Worm (Caenorhabditis elegans) whole organism, L4 larva: Measurements from ENCODE around the gene ZK1127.13.

ENCODE experiments used
- D1046.2 ChIP-seq: fragments of 200-800 bp; sonication (Bioruptor generic); IDR thresholded peaks from 2 replicates; pipeline ENCODE4 v1.3.6; 2022; ENCODE audit warnings: missing genetic modification characterization, missing compliant biosample characterization
- F10B5.3 ChIP-seq: sonication (generic microtip); optimal IDR thresholded peaks from 2 replicates; lab custom pipeline; 2016; ENCODE audit warnings: mild to moderate bottlenecking, missing genetic modification characterization, missing compliant biosample characterization
- T20F7.1 ChIP-seq: fragments of 200-800 bp; sonication (Bioruptor generic); optimal IDR thresholded peaks from 2 replicates; lab custom pipeline; 2018; ENCODE audit warnings: mild to moderate bottlenecking, missing genetic modification characterization, missing compliant biosample characterization
- Y105C5A.15 ChIP-seq: fragments of 200-800 bp; sonication (Bioruptor generic); IDR thresholded peaks from 2 replicates; pipeline ENCODE4 v1.3.6; 2022; ENCODE audit warnings: missing genetic modification characterization, missing compliant biosample characterization
- Y48G9A.11 ChIP-seq: fragments of 200-800 bp; sonication (Bioruptor generic); IDR thresholded peaks from 2 replicates; pipeline ENCODE4 v1.3.6; 2022; ENCODE audit warnings: missing genetic modification reagents, missing genetic modification characterization, missing compliant biosample characterization
- ZK546.5 ChIP-seq, 2 experiments: sonication (generic microtip); optimal IDR thresholded peaks; 2 replicates each; lab custom pipeline; 2017; ENCODE audit warnings: missing biosample characterization in 2 of 2, missing genetic modification characterization in 2 of 2
- attf-4 ChIP-seq: sonication (generic microtip); optimal IDR thresholded peaks from 3 replicates; lab custom pipeline; 2017; ENCODE audit warnings: missing biosample characterization, missing genetic modification characterization
- ceh-28 ChIP-seq: fragments of 150-350 bp; optimal IDR thresholded peaks from 2 replicates; lab custom pipeline; 2014; ENCODE audit warnings: missing biosample characterization, missing genetic modification reagents, missing genetic modification characterization
- ceh-62 ChIP-seq: sonication (generic microtip); optimal IDR thresholded peaks from 2 replicates; lab custom pipeline; 2017; ENCODE audit warnings: missing biosample characterization, missing genetic modification characterization
- ctbp-1 ChIP-seq: fragments of 200-800 bp; sonication (Bioruptor generic); IDR thresholded peaks from 2 replicates; pipeline ENCODE4 v1.3.6; 2022; ENCODE audit warnings: missing genetic modification reagents, missing genetic modification characterization, missing compliant biosample characterization
- daf-16 ChIP-seq, 3 experiments: sonication (generic microtip); optimal IDR thresholded peaks; 2 replicates each; lab custom pipeline; 2016 to 2017; ENCODE audit warnings: missing genetic modification characterization in 3 of 3, missing genetic modification reagents in 3 of 3, mild to moderate bottlenecking in 2 of 3, missing compliant biosample characterization in 2 of 3, missing biosample characterization in 1 of 3, moderate library complexity in 1 of 3
- daf-19 ChIP-seq: fragments of 200-800 bp; sonication (Bioruptor generic); conservative IDR thresholded peaks from 2 replicates; pipeline ENCODE4 v1.3.6; 2022; ENCODE audit warnings: missing genetic modification characterization, missing compliant biosample characterization
- daf-8 ChIP-seq: fragments of 200-800 bp; sonication (Bioruptor generic); IDR thresholded peaks from 2 replicates; pipeline ENCODE4 v1.3.6; 2022; ENCODE audit warnings: missing genetic modification characterization, missing compliant biosample characterization
- dve-1 ChIP-seq: sonication (generic microtip); optimal IDR thresholded peaks from 2 replicates; lab custom pipeline; 2017; ENCODE audit warnings: antibody characterized with exemption, mild to moderate bottlenecking, missing genetic modification characterization, missing compliant biosample characterization; ENCODE audit not compliant: insufficient read depth
- egl-27 ChIP-seq: sonication (generic microtip); optimal IDR thresholded peaks from 3 replicates; lab custom pipeline; 2017; ENCODE audit warnings: missing biosample characterization, missing genetic modification reagents, missing genetic modification characterization
- fos-1 ChIP-seq: fragments of 150-350 bp; optimal IDR thresholded peaks from 2 replicates; lab custom pipeline; 2014; ENCODE audit warnings: missing biosample characterization, missing genetic modification characterization
- hmg-1.1 ChIP-seq: fragments of 200-800 bp; sonication (Bioruptor generic); IDR thresholded peaks from 2 replicates; pipeline ENCODE4 v1.3.6; 2022; ENCODE audit warnings: missing genetic modification reagents, missing genetic modification characterization, missing compliant biosample characterization
- lin-29 ChIP-seq: fragments of 200-800 bp; sonication (Bioruptor generic); IDR thresholded peaks from 2 replicates; pipeline ENCODE4 v1.3.6; 2022; ENCODE audit warnings: missing genetic modification reagents, missing genetic modification characterization, missing compliant biosample characterization
- lin-38 ChIP-seq: fragments of 200-800 bp; sonication (Bioruptor generic); IDR thresholded peaks from 2 replicates; pipeline ENCODE4 v1.3.6; 2022; ENCODE audit warnings: missing genetic modification reagents, missing genetic modification characterization, missing compliant biosample characterization
- lir-3 ChIP-seq: sonication (generic microtip); optimal IDR thresholded peaks from 2 replicates; lab custom pipeline; 2016; ENCODE audit warnings: mild to moderate bottlenecking, missing genetic modification characterization, missing compliant biosample characterization
- madf-9 ChIP-seq: fragments of 200-800 bp; sonication (Bioruptor generic); conservative IDR thresholded peaks from 2 replicates; pipeline ENCODE4 v1.3.6; 2022; ENCODE audit warnings: missing genetic modification reagents, missing genetic modification characterization, missing compliant biosample characterization
- mdl-1 ChIP-seq, 2 experiments: fragments of 150-350 bp in 1 of 2; sonication (generic microtip) in 1 of 2; optimal IDR thresholded peaks; 2 replicates each; lab custom pipeline; 2014 to 2017; ENCODE audit warnings: missing biosample characterization in 2 of 2, missing genetic modification characterization in 2 of 2
- mdt-29 ChIP-seq: fragments of 200-800 bp; sonication (Bioruptor generic); IDR thresholded peaks from 2 replicates; pipeline ENCODE4 v1.3.6; 2022; ENCODE audit warnings: missing genetic modification reagents, missing genetic modification characterization, missing compliant biosample characterization
- mep-1 ChIP-seq: fragments of 150-350 bp; sonication (generic microtip); optimal IDR thresholded peaks from 3 replicates; lab custom pipeline; 2014; ENCODE audit warnings: missing biosample characterization, missing genetic modification characterization
- mxl-2 ChIP-seq: fragments of 200-800 bp; sonication (Bioruptor generic); conservative IDR thresholded peaks from 2 replicates; pipeline ENCODE4 v1.3.6; 2022; ENCODE audit warnings: missing genetic modification reagents, missing genetic modification characterization, missing compliant biosample characterization
- nhr-102 ChIP-seq: sonication (generic microtip); optimal IDR thresholded peaks from 2 replicates; lab custom pipeline; 2016; ENCODE audit warnings: mild to moderate bottlenecking, missing genetic modification characterization, moderate library complexity, missing compliant biosample characterization
- nhr-111 ChIP-seq: fragments of 200-800 bp; sonication (Bioruptor generic); optimal IDR thresholded peaks from 2 replicates; lab custom pipeline; 2018; ENCODE audit warnings: mild to moderate bottlenecking, missing genetic modification characterization, missing compliant biosample characterization
- nhr-28 ChIP-seq: fragments of 150-350 bp; optimal IDR thresholded peaks from 2 replicates; lab custom pipeline; 2014; ENCODE audit warnings: missing biosample characterization, missing genetic modification characterization
- nhr-42 ChIP-seq: fragments of 200-800 bp; sonication (Bioruptor generic); IDR thresholded peaks from 2 replicates; pipeline ENCODE4 v1.3.6; 2022; ENCODE audit warnings: missing genetic modification characterization, missing compliant biosample characterization
- nhr-48 ChIP-seq: sonication (generic microtip); optimal IDR thresholded peaks from 2 replicates; lab custom pipeline; 2016; ENCODE audit warnings: mild to moderate bottlenecking, missing genetic modification characterization, missing compliant biosample characterization
- pha-4 ChIP-seq, 2 experiments: fragments of 150-350 bp in 1 of 2; fragments of 200-800 bp in 1 of 2; sonication (Bioruptor generic) in 1 of 2; IDR thresholded peaks in 1 of 2; optimal IDR thresholded peaks in 1 of 2; 2 replicates each; pipeline versions ENCODE4 v1.3.6 to Lab custom; 2014 to 2022; ENCODE audit warnings: missing genetic modification characterization in 2 of 2, missing genetic modification reagents in 2 of 2, missing biosample characterization in 1 of 2, missing compliant biosample characterization in 1 of 2
- php-3 ChIP-seq: fragments of 200-800 bp; sonication (Bioruptor generic); IDR thresholded peaks from 2 replicates; pipeline ENCODE4 v1.3.6; 2022; ENCODE audit warnings: missing genetic modification reagents, missing genetic modification characterization, missing compliant biosample characterization
- saeg-2 ChIP-seq: fragments of 200-800 bp; sonication (Bioruptor generic); IDR thresholded peaks from 2 replicates; pipeline ENCODE4 v1.3.6; 2022; ENCODE audit warnings: missing genetic modification reagents, missing genetic modification characterization, missing compliant biosample characterization
- skn-1 ChIP-seq: fragments of 150-350 bp; optimal IDR thresholded peaks from 2 replicates; lab custom pipeline; 2014; ENCODE audit warnings: missing biosample characterization, missing genetic modification characterization
- tag-97 ChIP-seq: fragments of 200-800 bp; sonication (Bioruptor generic); IDR thresholded peaks from 2 replicates; pipeline ENCODE4 v1.3.6; 2022; ENCODE audit warnings: missing genetic modification characterization, missing compliant biosample characterization
- tra-1 ChIP-seq: fragments of 200-800 bp; sonication (Bioruptor generic); IDR thresholded peaks from 2 replicates; pipeline ENCODE4 v1.3.6; 2022; ENCODE audit warnings: missing genetic modification reagents, missing genetic modification characterization, missing compliant biosample characterization
- unc-130 ChIP-seq: sonication (generic microtip); optimal IDR thresholded peaks from 2 replicates; lab custom pipeline; 2016; ENCODE audit warnings: missing genetic modification reagents, missing genetic modification characterization, missing compliant biosample characterization
- zag-1 ChIP-seq: fragments of 150-350 bp; optimal IDR thresholded peaks from 2 replicates; lab custom pipeline; 2014; ENCODE audit warnings: missing biosample characterization, missing genetic modification characterization
- zip-11 ChIP-seq: fragments of 200-800 bp; sonication (Bioruptor generic); IDR thresholded peaks from 2 replicates; pipeline ENCODE4 v1.3.6; 2022; ENCODE audit warnings: missing genetic modification characterization, missing compliant biosample characterization

ZK1127.13 gene

DNA sequence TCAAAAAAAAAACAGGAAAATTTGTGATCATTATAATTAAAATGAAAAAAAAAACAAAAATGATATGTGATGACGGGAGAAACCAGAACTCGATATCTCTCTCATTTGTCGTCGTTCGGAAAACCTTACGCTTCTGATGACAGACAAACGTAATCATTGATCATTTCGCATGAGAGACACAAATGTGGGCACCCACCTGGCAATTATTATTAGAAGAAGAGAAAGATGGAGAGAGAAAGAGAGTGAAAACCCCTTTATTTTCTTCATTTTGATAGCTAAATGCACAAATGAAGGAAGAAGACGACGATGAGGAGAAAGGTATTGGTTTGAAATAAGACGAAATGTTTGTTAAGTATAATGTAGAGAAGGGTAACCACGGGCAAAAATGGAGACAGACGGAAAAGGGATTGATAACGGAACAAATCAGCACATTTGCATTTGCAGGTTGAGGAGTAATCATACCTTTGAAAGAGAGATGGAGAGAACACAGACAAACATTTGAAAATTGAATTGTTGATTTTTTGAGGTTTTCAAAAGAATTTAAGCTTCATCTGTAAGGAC is 21.9 kb upstream of the ZK1127.13 start (continued):
- TF ChIP-seq mxl-2 (no peak), daf-8 (no peak), ceh-62 (tag; lab: Kevin White, UChicago) (no peak), dve-1 (tag; lab: Kevin White, UChicago) (peak; percentile 37), D1046.2 (GFP tag; lab: Robert Waterston, UW) (no peak), tra-1 (GFP tag; lab: Robert Waterston, UW) (no peak), egl-27 (tag; lab: Kevin White, UChicago) (no peak), daf-16 (GFP tag; optimal IDR thresholded peaks at IDR 0.05; lab: Kevin White, UChicago) (no peak), daf-16 (tag; optimal IDR thresholded peaks at IDR 0.05; lab: Kevin White, UChicago) (peak; percentile 69), saeg-2 (GFP tag; lab: Robert Waterston, UW) (no peak), skn-1 (no peak), pha-4 (GFP tag; IDR thresholded peaks at IDR 0.05; lab: Robert Waterston, UW) (no peak), pha-4 (tag; optimal IDR thresholded peaks at IDR 0.05; lab: Kevin White, UChicago) (no peak), ctbp-1 (no peak), ceh-28 (tag; lab: Kevin White, UChicago) (no peak), Y105C5A.15 (GFP tag; lab: Robert Waterston, UW) (no peak), ZK546.5 (tag; optimal IDR thresholded peaks at IDR 0.05; lab: Kevin White, UChicago) (no peak), attf-4 (tag; lab: Kevin White, UChicago) (no peak), mdt-29 (GFP tag; lab: Robert Waterston, UW) (no peak), madf-9 (no peak), nhr-42 (no peak), lir-3 (tag; lab: Kevin White, UChicago) (no peak), lin-29 (GFP tag; lab: Robert Waterston, UW) (no peak), zip-11 (no peak), mdl-1 (tag; optimal IDR thresholded peaks at IDR 0.05; lab: Kevin White, UChicago) (peak in 1 of 2 experiments; percentile 14), tag-97 (GFP tag; lab: Robert Waterston, UW) (no peak), T20F7.1 (GFP tag; lab: Kevin White, UChicago) (peak; percentile 52), zag-1 (no peak), nhr-102 (tag; lab: Kevin White, UChicago) (no peak), nhr-48 (tag; lab: Kevin White, UChicago) (no peak), php-3 (GFP tag; lab: Robert Waterston, UW) (0 out of 2 replicates have a peak, but pooled peaks have one; percentile 25), nhr-28 (peak; percentile 62), mep-1 (tag; lab: Kevin White, UChicago) (no peak), fos-1 (no peak), daf-19 (no peak), hmg-1.1 (GFP tag; lab: Robert Waterston, UW) (no peak), nhr-111 (GFP tag; lab: Kevin White, UChicago) (no peak)

DNA sequence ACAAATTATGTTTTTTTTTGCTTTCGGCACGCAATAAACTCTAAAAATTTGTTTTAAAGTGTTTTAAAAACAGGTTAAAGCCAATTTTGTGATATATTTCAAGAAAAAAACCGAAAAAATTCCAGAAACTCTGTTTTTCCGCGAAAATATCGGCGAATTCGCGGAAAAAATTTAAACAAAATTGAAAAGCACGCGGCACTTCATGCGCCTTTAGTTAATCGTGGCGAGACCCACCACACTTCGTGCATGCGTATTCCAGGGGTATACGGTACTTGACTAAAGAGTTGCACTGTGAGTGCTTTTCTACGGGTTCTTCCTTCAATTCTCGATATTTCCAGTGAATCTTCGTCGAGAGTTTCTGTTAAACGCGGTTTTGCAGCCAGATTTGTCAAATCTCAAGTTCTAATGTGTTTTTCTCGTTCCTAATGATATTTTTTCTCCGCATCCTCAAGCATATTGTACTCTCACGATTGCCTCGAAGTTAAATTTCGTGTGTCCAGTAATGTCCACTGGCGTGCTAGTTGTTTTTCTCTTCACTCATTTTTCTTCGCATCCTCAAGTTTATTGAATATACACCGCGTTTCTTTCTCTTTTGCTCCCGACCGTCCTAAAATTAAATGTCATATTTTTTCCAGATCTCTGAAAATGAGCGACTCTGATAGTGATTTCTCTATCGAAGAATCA is 15.3 kb upstream of the ZK1127.13 start, which contains the start of gene cin-4:
cin-4 (plus strand) TSS at position 634 of the 684 bp plus-strand sequence.
- TF ChIP-seq Y48G9A.11 (GFP tag; lab: Robert Waterston, UW) (peak; percentile 47; the same call in 1 of the 2 replicates), lin-38 (peak; percentile 54), nhr-28 (no peak), F10B5.3 (tag; lab: Kevin White, UChicago) (no peak), unc-130 (peak; percentile 42)
- TF ChIP-seq, all 104 proteins: peak for 3
